Worm (Caenorhabditis elegans) whole organism, L1 larva: ENCODE results near the gene Y39B6A.9.
A peak's percentile ranks its signal among the peaks of the same experiment; 100 is the strongest.

Experiments
- C04F5.9 ChIP-seq: sonication (generic microtip); optimal IDR thresholded peaks from 2 replicates; lab custom pipeline; 2016; ENCODE audit warnings: missing genetic modification characterization, missing compliant biosample characterization
- C16A3.4 ChIP-seq: fragments of 150-350 bp; optimal IDR thresholded peaks from 2 replicates; lab custom pipeline; 2014; ENCODE audit warnings: missing biosample characterization, missing genetic modification characterization
- aly-2 ChIP-seq: fragments of 150-350 bp; optimal IDR thresholded peaks from 2 replicates; lab custom pipeline; 2014; ENCODE audit warnings: missing biosample characterization, missing genetic modification characterization
- ceh-8 ChIP-seq: fragments of 200-800 bp; sonication (Bioruptor generic); optimal IDR thresholded peaks from 2 replicates; lab custom pipeline; 2018; ENCODE audit warnings: mild to moderate bottlenecking, missing genetic modification characterization, moderate library complexity, missing compliant biosample characterization
- ces-1 ChIP-seq: fragments of 150-350 bp; optimal IDR thresholded peaks from 2 replicates; lab custom pipeline; 2014; ENCODE audit warnings: missing biosample characterization, missing genetic modification reagents, missing genetic modification characterization
- dpl-1 ChIP-seq, 3 experiments: fragments of 150-350 bp in 2 of 3; sonication (generic microtip) in 1 of 3; optimal IDR thresholded peaks; 2 replicates each; lab custom pipeline; 2014 to 2017; ENCODE audit warnings: missing biosample characterization in 3 of 3, missing genetic modification characterization in 3 of 3, missing genetic modification reagents in 3 of 3
- efl-1 ChIP-seq, 4 experiments: fragments of 150-350 bp; optimal IDR thresholded peaks in 3 of 4; peaks in 1 of 4; 1 replicate in 1 of 4; 2 replicates in 3 of 4; lab custom pipeline; 2014; ENCODE audit warnings: missing biosample characterization in 2 of 4, missing genetic modification characterization in 2 of 4, missing genetic modification reagents in 2 of 4
- egl-13 ChIP-seq: sonication (generic microtip); optimal IDR thresholded peaks from 2 replicates; lab custom pipeline; 2016; ENCODE audit warnings: missing genotype, missing genetic modification reagents, missing genetic modification characterization, missing compliant biosample characterization
- elt-3 ChIP-seq, 6 experiments: fragments of 150-350 bp in 1 of 6; sonication (generic microtip); optimal IDR thresholded peaks; 2 replicates each; lab custom pipeline; 2017 to 2018; ENCODE audit warnings: missing biosample characterization in 6 of 6, missing genetic modification characterization in 6 of 6, inconsistent platforms in 1 of 6
- lin-13 ChIP-seq: fragments of 150-350 bp; optimal IDR thresholded peaks from 2 replicates; lab custom pipeline; 2014; ENCODE audit warnings: missing biosample characterization, missing genetic modification reagents, missing genetic modification characterization
- lin-14 ChIP-seq: fragments of 200-800 bp; sonication (Bioruptor generic); optimal IDR thresholded peaks from 2 replicates; lab custom pipeline; 2018; ENCODE audit warnings: mild to moderate bottlenecking, missing genetic modification characterization, moderate library complexity, missing compliant biosample characterization
- lin-15B ChIP-seq: fragments of 150-350 bp; sonication (generic microtip); optimal IDR thresholded peaks from 3 replicates; lab custom pipeline; 2014; ENCODE audit warnings: missing biosample characterization, missing genetic modification characterization
- lin-35 ChIP-seq, 2 experiments: fragments of 150-350 bp; optimal IDR thresholded peaks; 2 replicates each; lab custom pipeline; 2014; ENCODE audit warnings: missing biosample characterization in 2 of 2, missing genetic modification characterization in 2 of 2, missing genetic modification reagents in 2 of 2
- lir-3 ChIP-seq: sonication (generic microtip); optimal IDR thresholded peaks from 2 replicates; lab custom pipeline; 2016; ENCODE audit warnings: mild to moderate bottlenecking, missing genetic modification characterization, moderate library complexity, missing compliant biosample characterization; ENCODE audit not compliant: poor library complexity
- mdl-1 ChIP-seq, 2 experiments: fragments of 150-350 bp; optimal IDR thresholded peaks; 2 replicates each; lab custom pipeline; 2014 to 2017; ENCODE audit warnings: missing biosample characterization in 2 of 2, missing genetic modification characterization in 2 of 2, inconsistent platforms in 1 of 2
- nhr-12 ChIP-seq: sonication (generic microtip); optimal IDR thresholded peaks from 2 replicates; lab custom pipeline; 2017; ENCODE audit warnings: missing biosample characterization, missing genetic modification characterization
- nhr-19 ChIP-seq: fragments of 200-800 bp; sonication (Bioruptor generic); conservative IDR thresholded peaks from 2 replicates; pipeline ENCODE4 v1.3.6; 2022; ENCODE audit warnings: missing genetic modification characterization, missing compliant biosample characterization
- nhr-47 ChIP-seq: sonication (generic microtip); optimal IDR thresholded peaks from 2 replicates; lab custom pipeline; 2016; ENCODE audit warnings: mild to moderate bottlenecking, missing genetic modification characterization, moderate library complexity, missing compliant biosample characterization
- nhr-71 ChIP-seq: sonication (generic microtip); optimal IDR thresholded peaks from 2 replicates; lab custom pipeline; 2016; ENCODE audit warnings: mild to moderate bottlenecking, missing genetic modification characterization, moderate library complexity, missing compliant biosample characterization
- nhr-85 ChIP-seq: sonication (generic microtip); peaks from one replicate; lab custom pipeline; 2016; ENCODE audit warnings: missing genetic modification characterization, inconsistent platforms, missing compliant biosample characterization
- pqm-1 ChIP-seq: sonication (generic microtip); optimal IDR thresholded peaks from 3 replicates; lab custom pipeline; 2017; ENCODE audit warnings: missing biosample characterization, missing genetic modification characterization
- snpc-4 ChIP-seq: fragments of 150-350 bp; optimal IDR thresholded peaks from 2 replicates; lab custom pipeline; 2014; ENCODE audit warnings: missing biosample characterization, missing genetic modification characterization
- snu-23 ChIP-seq: sonication (generic microtip); optimal IDR thresholded peaks from 2 replicates; lab custom pipeline; 2016; ENCODE audit warnings: missing genetic modification characterization, missing compliant biosample characterization
- sptf-1 ChIP-seq: fragments of 150-350 bp; optimal IDR thresholded peaks from 2 replicates; lab custom pipeline; 2014; ENCODE audit warnings: missing biosample characterization, missing genetic modification characterization
- sup-37 ChIP-seq: fragments of 200-800 bp; sonication (Bioruptor generic); optimal IDR thresholded peaks from 2 replicates; lab custom pipeline; 2018; ENCODE audit warnings: mild to moderate bottlenecking, missing genetic modification characterization, missing compliant biosample characterization
- unc-130 ChIP-seq: fragments of 150-350 bp; optimal IDR thresholded peaks from 2 replicates; lab custom pipeline; 2017; ENCODE audit warnings: missing biosample characterization, missing genetic modification characterization, inconsistent platforms
- unc-62 ChIP-seq: fragments of 150-350 bp; optimal IDR thresholded peaks from 2 replicates; lab custom pipeline; 2014; ENCODE audit warnings: missing biosample characterization, missing genetic modification reagents, missing genetic modification characterization
- xbp-1 ChIP-seq: sonication (generic microtip); optimal IDR thresholded peaks from 2 replicates; lab custom pipeline; 2016; ENCODE audit warnings: missing genetic modification characterization, missing compliant biosample characterization
- zip-4 ChIP-seq: fragments of 200-800 bp; sonication (Bioruptor generic); optimal IDR thresholded peaks from 2 replicates; lab custom pipeline; 2018; ENCODE audit warnings: mild to moderate bottlenecking, missing genetic modification characterization, moderate library complexity, missing compliant biosample characterization
- ztf-11 ChIP-seq, 2 experiments: sonication (generic microtip); optimal IDR thresholded peaks; 2 replicates each; lab custom pipeline; 2016 to 2017; ENCODE audit warnings: missing genetic modification characterization in 2 of 2, missing biosample characterization in 1 of 2, missing compliant biosample characterization in 1 of 2
- ztf-4 ChIP-seq: fragments of 150-350 bp; optimal IDR thresholded peaks from 2 replicates; lab custom pipeline; 2014; ENCODE audit warnings: missing biosample characterization, missing genetic modification characterization

Gene Y39B6A.9

DNA sequence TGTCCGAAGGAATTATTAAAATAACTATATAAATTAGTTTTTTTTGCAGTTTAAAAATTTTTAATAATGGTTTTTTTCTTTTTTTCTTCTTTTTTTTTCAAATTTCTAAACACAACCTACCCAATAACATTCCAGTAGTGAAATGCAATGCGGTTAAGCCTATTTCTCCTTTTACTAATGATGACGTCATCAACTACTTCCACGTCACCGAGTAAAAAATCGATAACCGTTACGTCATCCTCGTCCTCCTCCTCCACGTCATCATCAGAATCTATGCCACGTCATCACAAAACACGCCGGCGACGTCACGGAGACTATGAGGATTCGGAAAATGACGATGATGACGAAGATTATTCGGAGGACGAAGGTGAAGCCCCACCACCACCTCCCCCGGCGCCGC is 38.3 kb downstream of the Y39B6A.9 start, which contains the start of gene hot-2:
TSS of gene hot-2 (plus strand) at position 134 of the 400 bp plus-strand sequence.
- TF ChIP-seq efl-1 (optimal IDR thresholded peaks at IDR 0.05; lab: Kevin White, UChicago) (no peak), efl-1 (GFP tag; optimal IDR thresholded peaks at IDR 0.05 in 1 of 2; lab: Kevin White, UChicago) (peak in 1 of 2 experiments; percentile 2), xbp-1 (tag; lab: Kevin White, UChicago) (no peak), lin-15B (no peak), C04F5.9 (tag; lab: Kevin White, UChicago) (no peak)

DNA sequence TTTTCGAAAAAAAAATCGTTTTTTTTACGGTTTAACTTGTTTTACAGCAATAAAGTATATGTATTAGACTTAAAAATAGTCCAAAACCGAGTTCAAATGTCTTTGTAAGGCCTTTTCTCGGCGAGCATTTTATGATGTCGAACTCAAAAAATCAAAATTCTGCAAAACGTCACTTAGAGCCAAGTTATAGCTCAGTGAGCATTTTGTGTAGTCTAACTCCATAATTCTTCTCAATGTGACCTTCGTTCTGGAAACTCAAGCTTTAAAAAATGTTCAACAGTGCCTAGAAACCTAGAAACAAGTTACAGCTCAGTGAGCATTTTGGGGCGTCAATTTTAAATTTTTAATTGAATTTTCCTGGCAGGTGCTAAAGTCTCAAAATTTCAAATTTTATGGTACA is 39.4 kb downstream of the Y39B6A.9 start:
- TF ChIP-seq dpl-1 (GFP tag; optimal IDR thresholded peaks at IDR 0.05; lab: Kevin White, UChicago) = no peak
- TF ChIP-seq snpc-4 (tag; lab: Kevin White, UChicago) = no peak
- TF ChIP-seq sptf-1 (tag; lab: Kevin White, UChicago) = no peak
- TF ChIP-seq zip-4 (GFP tag; lab: Kevin White, UChicago) = no peak
- TF ChIP-seq unc-130 (tag; lab: Kevin White, UChicago) = no peak
- no peak for TF ChIP-seq nhr-12
- no peak for TF ChIP-seq ztf-4 (tag; lab: Kevin White, UChicago)
- no peak for TF ChIP-seq ces-1 (GFP tag; lab: Kevin White, UChicago)
- no peak for TF ChIP-seq lin-13
- TF ChIP-seq lir-3 = no peak
- TF ChIP-seq ceh-8 (GFP tag; lab: Kevin White, UChicago) = no peak
- TF ChIP-seq pqm-1 = no peak
- no peak for TF ChIP-seq ztf-11 (tag; optimal IDR thresholded peaks at IDR 0.05; lab: Kevin White, UChicago)
- no peak for TF ChIP-seq nhr-71 (tag; lab: Kevin White, UChicago)

DNA sequence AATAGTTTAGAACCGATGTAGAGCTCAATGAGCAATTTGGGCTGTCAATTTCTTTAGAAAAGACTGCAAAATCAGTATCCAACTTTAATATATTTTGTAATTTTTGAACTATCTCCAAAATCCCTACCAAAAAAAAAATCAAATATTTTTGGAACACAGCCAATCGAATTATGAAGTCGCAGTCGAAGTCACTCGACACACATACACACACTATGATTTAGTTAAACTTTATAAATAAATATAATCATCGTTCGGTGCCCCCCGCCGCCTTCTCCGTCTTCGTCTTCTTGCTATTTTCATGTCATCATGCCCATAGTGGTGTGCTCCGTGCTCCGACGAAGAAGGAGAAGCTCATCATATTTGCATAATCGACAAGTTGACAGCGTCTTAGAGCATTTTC is 40.8 kb downstream of the Y39B6A.9 start:
- TF ChIP-seq zip-4 (GFP tag; lab: Kevin White, UChicago) (no peak), egl-13 (tag; lab: Kevin White, UChicago) (no peak), lir-3 (no peak), aly-2 (no peak), sup-37 (GFP tag; lab: Kevin White, UChicago) (no peak), elt-3 (tag; optimal IDR thresholded peaks at IDR 0.05; lab: Kevin White, UChicago) (no peak), snu-23 (GFP tag; lab: Kevin White, UChicago) (no peak)
- TF ChIP-seq, all 84 proteins: peak for 0

DNA sequence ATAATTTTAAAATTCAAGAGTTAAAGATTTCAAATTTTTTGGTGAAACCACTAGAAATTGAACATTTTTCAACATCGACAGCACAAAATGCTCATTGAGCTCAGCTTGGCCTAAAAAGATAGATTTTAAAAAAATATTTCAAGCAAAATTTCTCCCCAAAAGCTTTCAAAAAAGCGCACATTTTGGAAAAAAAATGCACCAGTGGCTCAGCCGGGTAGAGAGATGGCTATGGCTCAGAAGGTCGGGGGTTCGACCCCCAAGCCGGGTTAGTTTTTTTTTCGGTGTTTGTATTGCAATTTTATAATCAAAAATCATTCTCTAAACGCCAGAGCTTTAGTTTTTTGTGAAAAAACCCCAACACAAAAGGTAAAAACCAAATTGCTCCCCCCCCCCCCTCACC is 41.5 kb downstream of the Y39B6A.9 start:
- TF ChIP-seq C16A3.4 (tag; lab: Kevin White, UChicago) (no peak), nhr-19 (GFP tag; lab: Robert Waterston, UW) (0 out of 2 replicates have a peak, but pooled peaks have one; percentile 2)

DNA sequence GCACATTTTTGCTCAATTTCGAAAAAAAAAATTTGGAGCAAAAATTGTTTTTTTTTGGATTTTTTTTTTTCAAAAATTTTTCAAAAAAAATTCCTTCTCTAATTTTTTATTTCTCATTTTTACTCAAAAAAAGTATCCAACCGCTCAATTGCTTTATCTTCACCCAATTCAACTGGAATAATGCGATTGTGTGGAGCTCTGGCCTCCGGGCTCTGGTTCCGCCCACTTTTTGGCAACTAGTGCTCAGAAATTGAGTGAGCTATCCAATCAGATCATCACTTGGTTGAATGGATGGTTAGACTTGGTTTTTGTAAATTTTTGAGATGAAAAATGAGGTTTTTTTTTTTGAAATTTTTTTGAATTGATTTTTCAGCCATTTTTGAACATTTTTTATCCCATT is 42.6 kb downstream of the Y39B6A.9 start:
- TF ChIP-seq mdl-1 (tag; optimal IDR thresholded peaks at IDR 0.05; lab: Kevin White, UChicago) (no peak), nhr-85 (tag; lab: Kevin White, UChicago) (peak; percentile 17), efl-1 (optimal IDR thresholded peaks at IDR 0.05; lab: Kevin White, UChicago) (no peak), efl-1 (GFP tag; optimal IDR thresholded peaks at IDR 0.05 in 1 of 2; lab: Kevin White, UChicago) (peak in 1 of 2 experiments; percentile 49), lin-14 (GFP tag; lab: Kevin White, UChicago) (peak; percentile 5)

DNA sequence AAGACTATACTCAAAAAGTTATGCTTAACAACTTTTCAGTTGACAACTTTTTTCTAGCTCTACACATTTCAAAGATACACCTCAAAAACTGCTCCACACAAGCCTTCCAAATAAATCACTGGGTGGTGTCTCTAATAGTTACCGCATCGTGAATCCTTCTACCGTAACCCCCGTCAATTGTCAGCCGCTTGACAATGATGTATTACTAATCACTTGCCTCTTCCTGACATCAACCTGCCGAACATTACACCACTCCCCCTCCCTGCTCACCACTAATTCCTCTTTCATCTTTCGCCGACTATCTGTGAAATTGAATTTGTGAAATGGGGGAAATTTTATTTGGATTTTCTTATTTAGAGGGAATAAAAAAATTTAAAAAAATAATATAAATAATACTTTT is 45.4 kb downstream of the Y39B6A.9 start:
- TF ChIP-seq C04F5.9 (tag; lab: Kevin White, UChicago) (no peak), nhr-19 (GFP tag; lab: Robert Waterston, UW) (no peak), nhr-85 (tag; lab: Kevin White, UChicago) (peak; percentile 64), lin-13 (no peak), nhr-47 (tag; lab: Kevin White, UChicago) (no peak), lin-35 (GFP tag; optimal IDR thresholded peaks at IDR 0.05; lab: Kevin White, UChicago) (no peak), lin-14 (GFP tag; lab: Kevin White, UChicago) (peak; percentile 23), aly-2 (no peak), unc-62 (no peak)
